Worm (Caenorhabditis elegans) whole organism, L3 larva: ENCODE data around the gene dhs-6.
A peak's percentile ranks its signal among the peaks of the same experiment; 100 is the strongest.

Experiments used
- R02D3.7 ChIP-seq: fragments of 150-350 bp; optimal IDR thresholded peaks from 2 replicates; lab custom pipeline; 2014; ENCODE audit warnings: missing biosample characterization, missing genetic modification characterization
- ZK546.5 ChIP-seq: sonication (generic microtip); optimal IDR thresholded peaks from 2 replicates; lab custom pipeline; 2017; ENCODE audit warnings: missing biosample characterization, missing genetic modification characterization
- ama-1 ChIP-seq: fragments of 150-350 bp; optimal IDR thresholded peaks from 2 replicates; lab custom pipeline; 2018
- ceh-16 ChIP-seq: sonication (generic microtip); optimal IDR thresholded peaks from 2 replicates; lab custom pipeline; 2017; ENCODE audit warnings: missing biosample characterization, missing genetic modification characterization
- ceh-28 ChIP-seq: fragments of 150-350 bp; optimal IDR thresholded peaks from 2 replicates; lab custom pipeline; 2014; ENCODE audit warnings: missing biosample characterization, missing genetic modification reagents, missing genetic modification characterization
- ceh-82 ChIP-seq: fragments of 150-350 bp; optimal IDR thresholded peaks from 2 replicates; lab custom pipeline; 2014; ENCODE audit warnings: missing biosample characterization, missing genetic modification characterization
- ceh-9 ChIP-seq: sonication (generic microtip); optimal IDR thresholded peaks from 2 replicates; lab custom pipeline; 2018; ENCODE audit warnings: missing biosample characterization, missing genetic modification characterization
- egl-5 ChIP-seq: fragments of 150-350 bp; optimal IDR thresholded peaks from 2 replicates; lab custom pipeline; 2017; ENCODE audit warnings: missing biosample characterization, missing genetic modification reagents, missing genetic modification characterization, inconsistent platforms
- elt-1 ChIP-seq: fragments of 150-350 bp; optimal IDR thresholded peaks from 2 replicates; lab custom pipeline; 2014; ENCODE audit warnings: missing biosample characterization, missing genetic modification characterization
- elt-2 ChIP-seq: sonication (generic microtip); optimal IDR thresholded peaks from 2 replicates; lab custom pipeline; 2016; ENCODE audit warnings: missing genetic modification reagents, mild to moderate bottlenecking, missing genetic modification characterization, missing compliant biosample characterization
- elt-3 ChIP-seq, 3 experiments: fragments of 150-350 bp in 1 of 3; sonication (generic microtip) in 2 of 3; optimal IDR thresholded peaks; 2 replicates in 2 of 3; 4 replicates in 1 of 3; lab custom pipeline; 2014 to 2017; ENCODE audit warnings: missing biosample characterization in 3 of 3, missing genetic modification characterization in 3 of 3
- eor-1 ChIP-seq, 2 experiments: fragments of 150-350 bp; optimal IDR thresholded peaks; 2 replicates each; lab custom pipeline; 2014 to 2018; ENCODE audit warnings: missing biosample characterization in 2 of 2, missing genetic modification characterization in 2 of 2
- fkh-2 ChIP-seq: fragments of 150-350 bp; optimal IDR thresholded peaks from 2 replicates; lab custom pipeline; 2014; ENCODE audit warnings: missing biosample characterization, missing genetic modification reagents, missing genetic modification characterization
- fos-1 ChIP-seq: fragments of 150-350 bp; optimal IDR thresholded peaks from 2 replicates; lab custom pipeline; 2014; ENCODE audit warnings: missing biosample characterization, missing genetic modification characterization
- hmg-11 ChIP-seq: sonication (generic microtip); optimal IDR thresholded peaks from 2 replicates; lab custom pipeline; 2016; ENCODE audit warnings: missing genetic modification characterization, missing compliant biosample characterization
- jun-1 ChIP-seq: fragments of 150-350 bp; optimal IDR thresholded peaks from 2 replicates; lab custom pipeline; 2014; ENCODE audit warnings: missing biosample characterization, missing genetic modification reagents, missing genetic modification characterization
- lsy-12 ChIP-seq: sonication (generic microtip); optimal IDR thresholded peaks from 2 replicates; lab custom pipeline; 2016; ENCODE audit warnings: mild to moderate bottlenecking, missing genetic modification characterization, missing compliant biosample characterization
- mdl-1 ChIP-seq: fragments of 150-350 bp; optimal IDR thresholded peaks from 2 replicates; lab custom pipeline; 2014; ENCODE audit warnings: missing biosample characterization, missing genetic modification characterization
- mml-1 ChIP-seq: fragments of 150-350 bp; sonication (generic microtip); optimal IDR thresholded peaks from 3 replicates; lab custom pipeline; 2014; ENCODE audit warnings: missing biosample characterization, missing genetic modification characterization
- nhr-11 ChIP-seq: fragments of 150-350 bp; optimal IDR thresholded peaks from 2 replicates; lab custom pipeline; 2014; ENCODE audit warnings: missing biosample characterization, missing genetic modification characterization
- nhr-12 ChIP-seq: fragments of 150-350 bp; optimal IDR thresholded peaks from 2 replicates; lab custom pipeline; 2014; ENCODE audit warnings: missing biosample characterization, missing genetic modification characterization
- nhr-25 ChIP-seq: sonication (generic microtip); optimal IDR thresholded peaks from 2 replicates; lab custom pipeline; 2017; ENCODE audit warnings: missing biosample characterization, missing genetic modification characterization
- nhr-43 ChIP-seq: sonication (generic microtip); optimal IDR thresholded peaks from 2 replicates; lab custom pipeline; 2016; ENCODE audit warnings: mild to moderate bottlenecking, missing genetic modification characterization, missing compliant biosample characterization; ENCODE audit not compliant: poor library complexity, severe bottlenecking
- nhr-67 ChIP-seq: fragments of 150-350 bp; optimal IDR thresholded peaks from 2 replicates; lab custom pipeline; 2014; ENCODE audit warnings: missing biosample characterization, missing genetic modification characterization
- nhr-76 ChIP-seq: fragments of 150-350 bp; sonication (generic microtip); optimal IDR thresholded peaks from 5 replicates; lab custom pipeline; 2014; ENCODE audit warnings: missing biosample characterization, missing genetic modification characterization
- nhr-77 ChIP-seq: fragments of 150-350 bp; optimal IDR thresholded peaks from 2 replicates; lab custom pipeline; 2014; ENCODE audit warnings: missing biosample characterization, missing genetic modification characterization
- pha-4 ChIP-seq: fragments of 150-350 bp; optimal IDR thresholded peaks from 2 replicates; lab custom pipeline; 2014; ENCODE audit warnings: missing biosample characterization, missing genetic modification reagents, missing genetic modification characterization
- pqm-1 ChIP-seq: fragments of 150-350 bp; optimal IDR thresholded peaks from 2 replicates; lab custom pipeline; 2017; ENCODE audit warnings: missing biosample characterization, missing genetic modification characterization, inconsistent platforms
- sea-2 ChIP-seq: fragments of 150-350 bp; sonication (generic microtip); optimal IDR thresholded peaks from 4 replicates; lab custom pipeline; 2014; ENCODE audit warnings: missing biosample characterization, missing genetic modification reagents, missing genetic modification characterization
- snpc-4 ChIP-seq: fragments of 150-350 bp; optimal IDR thresholded peaks from 2 replicates; lab custom pipeline; 2014; ENCODE audit warnings: missing biosample characterization, missing genetic modification characterization
- zag-1 ChIP-seq: fragments of 150-350 bp; optimal IDR thresholded peaks from 2 replicates; lab custom pipeline; 2014; ENCODE audit warnings: missing biosample characterization, missing genetic modification characterization
- ztf-11 ChIP-seq: fragments of 150-350 bp; optimal IDR thresholded peaks from 2 replicates; lab custom pipeline; 2014; ENCODE audit warnings: missing biosample characterization, missing genetic modification characterization
- ztf-4 ChIP-seq: fragments of 150-350 bp; optimal IDR thresholded peaks from 2 replicates; lab custom pipeline; 2014; ENCODE audit warnings: missing biosample characterization, missing genetic modification characterization

The dhs-6 gene

DNA sequence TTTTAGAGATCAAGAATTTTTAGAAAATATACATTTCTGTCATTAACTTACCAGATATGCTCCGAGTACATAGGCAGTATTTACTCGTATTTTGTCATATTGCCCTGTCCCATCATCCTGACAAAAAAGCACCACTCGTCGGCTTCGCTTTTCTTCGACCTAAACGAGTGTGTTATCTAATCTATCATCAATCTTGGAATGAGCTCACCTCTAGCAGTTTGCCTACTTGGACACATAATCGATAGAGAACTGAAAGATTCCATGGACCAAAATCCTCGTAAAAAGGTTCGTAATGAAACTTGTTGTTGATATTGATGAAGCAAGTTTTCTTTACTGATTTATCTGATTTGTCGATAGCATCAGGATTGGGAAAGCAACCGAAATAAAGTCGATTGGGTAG, 26.3 kb downstream of the dhs-6 start:
- TF ChIP-seq elt-1 (peak; percentile 66), egl-5 (tag; lab: Kevin White, UChicago) (no peak)

DNA sequence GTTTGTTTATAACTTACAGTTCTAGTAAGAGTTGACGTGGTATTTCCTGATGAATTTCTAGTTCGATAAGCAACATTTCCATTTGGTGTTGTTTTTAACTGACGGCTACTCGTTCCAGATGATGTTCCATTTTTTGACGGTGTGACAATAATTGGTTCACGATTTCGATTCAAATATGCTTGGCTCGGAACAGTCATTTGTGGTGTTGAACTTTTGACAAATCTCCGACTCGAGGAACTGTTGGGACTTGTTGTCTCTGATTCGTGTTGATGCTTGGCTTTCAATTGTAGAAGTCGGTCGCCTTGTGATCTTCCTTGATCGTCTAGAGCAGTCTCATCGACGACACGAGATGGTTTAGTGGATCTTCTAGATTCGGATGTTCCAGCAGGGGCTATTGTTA, 27.6 kb downstream of the dhs-6 start:
- TF ChIP-seq eor-1 (tag; optimal IDR thresholded peaks at IDR 0.05; lab: Kevin White, UChicago) (no peak), R02D3.7 (tag; lab: Kevin White, UChicago) (no peak), fkh-2 (tag; lab: Kevin White, UChicago) (no peak), ama-1 (lab: Kevin White, UChicago) (no peak), mml-1 (tag; lab: Kevin White, UChicago) (no peak), nhr-77 (tag; lab: Kevin White, UChicago) (no peak), hmg-11 (tag; lab: Kevin White, UChicago) (no peak), ztf-4 (tag; lab: Kevin White, UChicago) (no peak), nhr-43 (tag; lab: Kevin White, UChicago) (no peak), pqm-1 (tag; lab: Kevin White, UChicago) (no peak), zag-1 (no peak), mdl-1 (tag; lab: Kevin White, UChicago) (no peak), ztf-11 (tag; lab: Kevin White, UChicago) (no peak), nhr-67 (no peak), nhr-76 (tag; lab: Kevin White, UChicago) (no peak)

DNA sequence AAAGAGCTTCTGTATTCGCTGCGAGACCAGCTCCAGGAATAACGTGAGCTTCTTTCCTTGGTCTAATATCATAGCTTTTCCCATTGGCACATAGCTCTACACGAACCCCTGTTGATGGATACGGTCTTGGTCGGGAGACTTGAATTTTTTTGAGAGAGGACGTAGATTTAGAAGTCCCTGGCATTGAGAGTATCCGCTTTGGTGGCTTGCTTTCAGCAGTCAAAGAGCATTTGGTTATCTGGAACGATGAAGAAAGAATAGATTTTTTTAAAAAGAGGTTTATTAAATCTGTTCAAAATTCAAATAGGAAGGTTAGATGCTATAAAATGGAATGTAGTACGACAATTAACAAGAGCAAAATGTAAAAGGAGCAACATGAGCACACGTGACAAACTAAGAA, 29.4 kb downstream of the dhs-6 start, which contains the start of gene C17G10.13:
Gene C17G10.13 (minus strand): TSS at position 101 of the 400 bp plus-strand sequence.
- TF ChIP-seq nhr-12 (no peak), elt-2 (peak; percentile 5), ceh-16 (tag; lab: Kevin White, UChicago) (no peak), nhr-11 (tag; lab: Kevin White, UChicago) (no peak)

DNA sequence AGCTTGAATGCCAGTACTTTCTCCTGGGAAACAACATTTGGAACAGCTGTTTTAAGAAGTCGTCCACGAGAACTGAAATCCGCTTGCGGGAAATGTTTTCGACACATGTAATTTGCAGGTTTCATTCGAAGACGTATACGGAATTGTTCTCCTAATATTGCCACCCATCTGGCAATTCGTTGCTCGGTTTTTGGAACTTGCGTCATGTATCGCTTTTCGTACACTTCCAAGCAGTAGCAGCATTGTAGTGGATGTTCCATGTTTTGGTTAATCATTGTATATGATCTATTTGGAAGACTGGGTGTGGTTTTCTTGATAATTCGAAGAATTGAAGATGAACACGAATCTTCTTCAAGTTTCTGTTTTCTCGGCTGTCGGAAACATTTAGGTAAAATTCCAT, 31.3 kb downstream of the dhs-6 start:
- TF ChIP-seq lsy-12 (tag; lab: Kevin White, UChicago) = no peak
- no peak for TF ChIP-seq mml-1 (tag; lab: Kevin White, UChicago)
- no peak for TF ChIP-seq nhr-12
- no peak for TF ChIP-seq fos-1 (tag; lab: Kevin White, UChicago)
- no peak for TF ChIP-seq sea-2 (GFP tag; lab: Kevin White, UChicago)
- no peak for TF ChIP-seq ceh-82 (tag; lab: Kevin White, UChicago)
- TF ChIP-seq elt-3 (tag; optimal IDR thresholded peaks at IDR 0.05; lab: Kevin White, UChicago) = no peak
- no peak for TF ChIP-seq ZK546.5 (tag; lab: Kevin White, UChicago)

DNA sequence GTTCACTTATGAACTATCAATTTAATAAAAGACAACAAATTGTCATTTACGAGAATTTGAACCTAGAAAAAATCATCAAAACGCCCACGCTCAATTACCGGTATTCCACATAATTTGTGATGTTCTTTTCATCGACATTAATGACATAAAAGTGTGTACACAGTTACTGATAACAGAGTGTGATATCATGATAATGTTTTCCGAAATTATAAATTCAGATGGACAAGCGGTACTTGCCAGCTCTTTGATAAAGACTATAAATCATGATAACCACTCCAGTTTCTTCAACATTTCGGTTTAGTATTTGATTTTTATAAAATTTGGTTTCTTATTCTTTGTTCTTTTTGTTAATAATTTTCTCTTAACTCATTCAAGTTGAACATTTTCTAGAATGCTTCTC, 33.3 kb downstream of the dhs-6 start, which contains the start of gene lys-8:
Gene lys-8 (plus strand): TSS at position 391 of the 400 bp plus-strand sequence.
- TF ChIP-seq ceh-9 (tag; lab: Kevin White, UChicago) (no peak), pqm-1 (tag; lab: Kevin White, UChicago) (peak; percentile 97), nhr-25 (tag; lab: Kevin White, UChicago) (no peak), snpc-4 (peak; percentile 13), jun-1 (tag; lab: Kevin White, UChicago) (peak; percentile 52), elt-1 (no peak), ceh-28 (tag; lab: Kevin White, UChicago) (no peak), pha-4 (tag; lab: Kevin White, UChicago) (peak; percentile 65), elt-2 (peak; percentile 100)

DNA sequence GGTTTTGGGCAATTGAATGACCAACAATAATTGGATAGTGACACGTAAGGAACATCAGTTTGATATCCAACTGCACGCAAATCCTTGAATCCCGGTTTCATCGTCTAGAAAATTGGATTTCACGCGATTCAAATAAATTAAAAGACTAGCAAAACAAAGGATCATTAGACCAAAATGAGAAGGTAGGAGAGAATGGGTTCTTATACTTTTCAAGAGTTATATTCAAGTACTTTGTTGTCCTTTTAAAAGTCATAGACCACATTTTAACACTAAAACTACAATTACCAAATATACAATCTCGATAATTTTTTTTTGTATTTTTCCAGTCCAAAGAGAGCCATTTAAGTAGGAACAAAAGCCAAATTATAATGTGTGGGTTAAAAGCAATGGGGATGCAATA, 36.8 kb downstream of the dhs-6 start, which contains the start of gene T25E4.2:
Gene T25E4.2 (minus strand): TSS at position 101 of the 400 bp plus-strand sequence.
- TF ChIP-seq egl-5 (tag; lab: Kevin White, UChicago) (no peak), ceh-9 (tag; lab: Kevin White, UChicago) (no peak)
